Worm (Caenorhabditis elegans): Measurements from ENCODE around the gene Y102E9.6.

DNA sequence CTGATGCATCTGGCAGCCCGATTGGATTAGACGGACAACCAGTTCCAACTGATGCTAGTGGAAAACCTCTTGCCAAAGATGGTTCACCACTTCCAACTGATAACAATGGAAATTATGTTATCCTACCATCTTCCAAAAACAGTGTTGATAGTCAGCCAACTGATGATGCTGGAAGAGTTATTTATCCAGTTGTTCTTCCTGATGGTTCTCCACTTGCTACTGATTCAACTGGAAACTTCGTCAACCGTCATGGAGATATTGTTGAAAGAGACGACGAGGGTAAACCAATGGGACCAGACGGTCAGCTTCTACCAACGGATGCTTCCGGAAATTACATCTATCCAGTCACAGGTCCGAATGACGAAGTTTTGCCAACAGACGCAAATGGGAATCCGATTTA is 20.3 kb upstream of the Y102E9.6 start:
- no peak for TF ChIP-seq W03F9.2 (tag; optimal IDR thresholded peaks at IDR 0.05)
- no peak for TF ChIP-seq dao-5 (tag; optimal IDR thresholded peaks at IDR 0.05)
